Worm (Caenorhabditis elegans) whole organism, mixed stage, embryonic: ENCODE data around the gene str-180.

ENCODE experiments used
- M03D4.4 ChIP-seq: sonication (generic microtip); optimal IDR thresholded peaks from 2 replicates; lab custom pipeline; 2017; ENCODE audit warnings: mild to moderate bottlenecking, missing genetic modification characterization, missing compliant biosample characterization
- bed-3 ChIP-seq: fragments of 200-800 bp; sonication (Bioruptor generic); optimal IDR thresholded peaks from 3 replicates; lab custom pipeline; 2018; ENCODE audit warnings: mild to moderate bottlenecking, missing genetic modification characterization, moderate library complexity, missing compliant biosample characterization
- blmp-1 ChIP-seq: fragments of 150-350 bp; optimal IDR thresholded peaks from 2 replicates; lab custom pipeline; 2014; ENCODE audit warnings: missing biosample characterization, missing genetic modification characterization
- ceh-39 ChIP-seq: fragments of 150-350 bp; optimal IDR thresholded peaks from 2 replicates; lab custom pipeline; 2014; ENCODE audit warnings: missing biosample characterization, missing genetic modification characterization
- ceh-43 ChIP-seq: fragments of 200-800 bp; sonication (Bioruptor generic); optimal IDR thresholded peaks from 2 replicates; lab custom pipeline; 2018; ENCODE audit warnings: mild to moderate bottlenecking, missing genetic modification characterization, moderate library complexity, missing compliant biosample characterization
- ceh-83 ChIP-seq: fragments of 200-800 bp; sonication (Bioruptor generic); optimal IDR thresholded peaks from 2 replicates; lab custom pipeline; 2018; ENCODE audit warnings: mild to moderate bottlenecking, missing genetic modification characterization, missing compliant biosample characterization
- ces-1 ChIP-seq: fragments of 150-350 bp; optimal IDR thresholded peaks from 2 replicates; lab custom pipeline; 2014; ENCODE audit warnings: missing biosample characterization, missing genetic modification reagents, missing genetic modification characterization
- cnd-1 ChIP-seq: fragments of 200-800 bp; sonication (Bioruptor generic); optimal IDR thresholded peaks from 2 replicates; lab custom pipeline; 2018; ENCODE audit warnings: mild to moderate bottlenecking, missing genetic modification characterization, missing compliant biosample characterization
- drap-1 ChIP-seq: fragments of 200-800 bp; sonication (Bioruptor generic); optimal IDR thresholded peaks from 3 replicates; lab custom pipeline; 2018; ENCODE audit warnings: mild to moderate bottlenecking, missing genetic modification characterization, missing compliant biosample characterization
- elt-1 ChIP-seq: sonication (generic microtip); optimal IDR thresholded peaks from 2 replicates; lab custom pipeline; 2017; ENCODE audit warnings: missing genetic modification characterization, mild to moderate bottlenecking, missing compliant biosample characterization, antibody characterized with exemption, moderate library complexity, borderline replicate concordance; ENCODE audit not compliant: insufficient read depth
- elt-3 ChIP-seq: fragments of 150-350 bp; optimal IDR thresholded peaks from 2 replicates; lab custom pipeline; 2014; ENCODE audit warnings: missing biosample characterization, missing genetic modification characterization
- flh-1 ChIP-seq: fragments of 200-800 bp; sonication (Bioruptor generic); optimal IDR thresholded peaks from 2 replicates; lab custom pipeline; 2018; ENCODE audit warnings: mild to moderate bottlenecking, missing genetic modification characterization, moderate library complexity, missing compliant biosample characterization
- hlh-1 ChIP-seq: fragments of 150-350 bp; optimal IDR thresholded peaks from 2 replicates; lab custom pipeline; 2014; ENCODE audit warnings: missing biosample characterization, missing genetic modification reagents, missing genetic modification characterization
- lin-13 ChIP-seq: fragments of 150-350 bp; optimal IDR thresholded peaks from 2 replicates; lab custom pipeline; 2014; ENCODE audit warnings: missing biosample characterization, missing genetic modification characterization
- lin-32 ChIP-seq: fragments of 200-800 bp; sonication (Bioruptor generic); optimal IDR thresholded peaks from 2 replicates; lab custom pipeline; 2018; ENCODE audit warnings: mild to moderate bottlenecking, missing genetic modification characterization, missing compliant biosample characterization
- lsy-2 ChIP-seq: fragments of 150-350 bp; optimal IDR thresholded peaks from 2 replicates; lab custom pipeline; 2014; ENCODE audit warnings: missing biosample characterization, missing genetic modification characterization
- mab-5 ChIP-seq: fragments of 150-350 bp; optimal IDR thresholded peaks from 2 replicates; lab custom pipeline; 2014; ENCODE audit warnings: missing biosample characterization, missing genetic modification characterization
- mep-1 ChIP-seq: fragments of 150-350 bp; optimal IDR thresholded peaks from 2 replicates; lab custom pipeline; 2017; ENCODE audit warnings: missing biosample characterization, missing genetic modification reagents, missing genetic modification characterization, inconsistent platforms
- nhr-12 ChIP-seq: fragments of 150-350 bp; optimal IDR thresholded peaks from 2 replicates; lab custom pipeline; 2014; ENCODE audit warnings: missing biosample characterization, missing genetic modification characterization
- nhr-2 ChIP-seq: fragments of 150-350 bp; optimal IDR thresholded peaks from 2 replicates; lab custom pipeline; 2014; ENCODE audit warnings: missing biosample characterization, missing genetic modification characterization
- nhr-237 ChIP-seq: fragments of 150-350 bp; optimal IDR thresholded peaks from 2 replicates; lab custom pipeline; 2014; ENCODE audit warnings: missing biosample characterization, missing genetic modification characterization
- nhr-76 ChIP-seq: sonication (generic microtip); optimal IDR thresholded peaks from 2 replicates; lab custom pipeline; 2017; ENCODE audit warnings: missing biosample characterization, missing genetic modification characterization
- pha-4 ChIP-seq: fragments of 150-350 bp; optimal IDR thresholded peaks from 2 replicates; lab custom pipeline; 2018; ENCODE audit warnings: missing biosample characterization, missing genetic modification reagents, missing genetic modification characterization
- sem-2 ChIP-seq: fragments of 200-800 bp; sonication (Bioruptor generic); optimal IDR thresholded peaks from 2 replicates; lab custom pipeline; 2018; ENCODE audit warnings: mild to moderate bottlenecking, missing genetic modification characterization, missing compliant biosample characterization
- snpc-4 ChIP-seq: fragments of 150-350 bp; optimal IDR thresholded peaks from 2 replicates; lab custom pipeline; 2014; ENCODE audit warnings: missing biosample characterization, missing genetic modification characterization
- sptf-1 ChIP-seq: sonication (generic microtip); optimal IDR thresholded peaks from 2 replicates; lab custom pipeline; 2017; ENCODE audit warnings: mild to moderate bottlenecking, missing genetic modification characterization, moderate library complexity, missing compliant biosample characterization
- tbx-8 ChIP-seq: fragments of 200-800 bp; sonication (Bioruptor generic); optimal IDR thresholded peaks from 2 replicates; lab custom pipeline; 2018; ENCODE audit warnings: mild to moderate bottlenecking, missing genetic modification characterization, moderate library complexity, missing compliant biosample characterization
- unc-120 ChIP-seq: sonication (generic microtip); optimal IDR thresholded peaks from 2 replicates; lab custom pipeline; 2017; ENCODE audit warnings: missing genetic modification characterization, missing compliant biosample characterization; ENCODE audit not compliant: poor library complexity, severe bottlenecking
- unc-39 ChIP-seq: fragments of 150-350 bp; optimal IDR thresholded peaks from 2 replicates; lab custom pipeline; 2014; ENCODE audit warnings: missing biosample characterization, missing genetic modification characterization
- zip-8 ChIP-seq: fragments of 150-350 bp; optimal IDR thresholded peaks from 2 replicates; lab custom pipeline; 2014; ENCODE audit warnings: missing biosample characterization, missing genetic modification characterization
- ztf-11 ChIP-seq: fragments of 150-350 bp; optimal IDR thresholded peaks from 2 replicates; lab custom pipeline; 2014; ENCODE audit warnings: missing biosample characterization, missing genetic modification characterization

str-180 gene

DNA sequence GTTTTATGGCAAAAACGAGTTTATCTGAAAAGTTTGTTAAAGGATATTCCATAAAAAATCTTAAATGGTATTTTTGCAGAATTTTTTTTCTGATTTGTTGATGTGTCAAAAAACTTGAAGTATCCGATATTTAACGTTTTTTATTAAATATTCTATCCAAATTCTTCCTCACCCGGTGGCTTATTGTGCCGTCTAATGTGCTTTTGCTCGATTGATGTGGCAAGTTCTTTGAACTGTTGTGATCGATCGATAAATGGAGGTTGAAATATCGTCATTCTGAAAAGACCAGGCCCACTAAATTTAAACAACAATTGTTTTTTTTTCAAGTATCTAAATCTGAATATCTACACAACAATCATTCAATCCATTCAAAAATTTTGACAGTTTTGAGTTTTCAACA, 13.5 kb downstream of the str-180 start, which contains the start of gene syx-18:
Gene syx-18, minus strand, starts transcription at position 276 of the 400 bp plus-strand sequence.
- no peak for TF ChIP-seq ceh-83 (GFP tag; lab: Kevin White, UChicago)
- no peak for TF ChIP-seq snpc-4 (tag; lab: Kevin White, UChicago)
- TF ChIP-seq lin-32 (GFP tag; lab: Kevin White, UChicago): no peak
- no peak for TF ChIP-seq M03D4.4
- TF ChIP-seq elt-1: no peak
- TF ChIP-seq mab-5 (tag; lab: Kevin White, UChicago): no peak
- no peak for TF ChIP-seq lsy-2

DNA sequence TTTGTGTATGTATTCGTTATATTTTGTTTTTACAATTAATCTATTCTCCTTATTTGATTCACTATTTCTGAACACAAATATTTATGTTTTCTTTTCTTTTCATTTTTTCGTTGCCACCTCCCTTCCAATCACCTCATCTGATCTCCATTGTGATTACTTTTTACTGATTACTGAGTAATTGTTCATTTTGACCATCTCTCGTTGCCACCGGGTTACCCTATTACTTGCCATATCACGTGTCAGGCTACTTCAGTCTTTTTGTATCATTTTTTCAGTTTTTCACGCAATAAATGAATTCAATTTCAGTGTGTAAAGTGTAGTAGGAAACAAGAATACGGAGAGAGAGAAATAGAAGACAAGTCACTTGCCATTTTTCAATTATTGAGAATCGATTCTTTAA, 16.6 kb downstream of the str-180 start, which contains the start of gene T10H9.8:
Gene T10H9.8, plus strand, starts transcription at position 301 of the 400 bp plus-strand sequence.
- TF ChIP-seq unc-39 (tag; lab: Kevin White, UChicago) (no peak), lin-32 (GFP tag; lab: Kevin White, UChicago) (no peak), cnd-1 (tag; lab: Kevin White, UChicago) (no peak), elt-1 (no peak), ceh-43 (GFP tag; lab: Kevin White, UChicago) (no peak), zip-8 (tag; lab: Kevin White, UChicago) (no peak), mep-1 (tag; lab: Kevin White, UChicago) (no peak), ces-1 (no peak), snpc-4 (tag; lab: Kevin White, UChicago) (no peak), ceh-83 (GFP tag; lab: Kevin White, UChicago) (no peak), pha-4 (tag; lab: Kevin White, UChicago) (no peak), drap-1 (GFP tag; lab: Kevin White, UChicago) (no peak)

- TF ChIP-seq blmp-1 (no peak), ztf-11 (tag; lab: Kevin White, UChicago) (no peak), flh-1 (no peak), nhr-2 (no peak), nhr-76 (tag; lab: Kevin White, UChicago) (no peak), nhr-237 (no peak), cnd-1 (tag; lab: Kevin White, UChicago) (no peak), hlh-1 (tag; lab: Kevin White, UChicago) (no peak), elt-3 (tag; lab: Kevin White, UChicago) (no peak)
Observed at ce11 chrV:6650508-6650907, 18.1 kb downstream of the str-180 start.

- TF ChIP-seq sptf-1 (tag; lab: Kevin White, UChicago) (no peak), elt-3 (tag; lab: Kevin White, UChicago) (no peak), mep-1 (tag; lab: Kevin White, UChicago) (no peak), ceh-83 (GFP tag; lab: Kevin White, UChicago) (no peak), mab-5 (tag; lab: Kevin White, UChicago) (no peak), ceh-39 (tag; lab: Kevin White, UChicago) (no peak), nhr-12 (tag; lab: Kevin White, UChicago) (no peak), pha-4 (tag; lab: Kevin White, UChicago) (no peak), hlh-1 (tag; lab: Kevin White, UChicago) (no peak), lsy-2 (no peak), nhr-2 (no peak)
Observed at ce11 chrV:6649317-6649716, 19.3 kb downstream of the str-180 start, which contains the start of gene T10H9.1. Gene T10H9.1, plus strand, starts transcription at chrV:6649617.

- TF ChIP-seq M03D4.4: no peak
- no peak for TF ChIP-seq lin-32 (GFP tag; lab: Kevin White, UChicago)
- TF ChIP-seq lsy-2: no peak
- TF ChIP-seq ceh-43 (GFP tag; lab: Kevin White, UChicago): no peak
Observed at ce11 chrV:6645810-6646209, 22.8 kb downstream of the str-180 start.

ce11 chrV:6632925-6633324, 35.7 kb downstream of the str-180 start, which contains the start of gene scd-2:
Gene scd-2, plus strand, starts transcription at chrV:6633225.
- TF ChIP-seq tbx-8 (GFP tag; lab: Kevin White, UChicago) (no peak), M03D4.4 (no peak)

- TF ChIP-seq nhr-12 (tag; lab: Kevin White, UChicago) (no peak), unc-120 (tag; lab: Kevin White, UChicago) (no peak), lsy-2 (no peak), nhr-237 (no peak), pha-4 (tag; lab: Kevin White, UChicago) (no peak), lin-13 (tag; lab: Kevin White, UChicago) (no peak), bed-3 (GFP tag; lab: Kevin White, UChicago) (no peak), mab-5 (tag; lab: Kevin White, UChicago) (no peak), sem-2 (no peak)
Observed at ce11 chrV:6631866-6632265, 36.8 kb downstream of the str-180 start.
